Fruit fly (Drosophila melanogaster) whole organism, embryonic: Measurements from ENCODE around the gene CG43054.

Experiments
- Atf-2 ChIP-seq: fragments of 200-800 bp; sonication (Bioruptor generic); optimal IDR thresholded peaks from 2 replicates; lab custom pipeline; 2016; ENCODE audit warnings: missing biosample characterization, missing genetic modification characterization
- Bteb2 ChIP-seq: fragments of 200-800 bp; sonication (Bioruptor generic); optimal IDR thresholded peaks from 2 replicates; lab custom pipeline; 2016; ENCODE audit warnings: missing biosample characterization, missing genetic modification characterization
- CG11093 ChIP-seq: fragments of 200-800 bp; sonication (Bioruptor generic); IDR thresholded peaks from 3 replicates; pipeline ENCODE4 v1.3.6; 2022; ENCODE audit warnings: missing biosample characterization, missing genetic modification characterization
- CG12299 ChIP-seq: fragments of 200-800 bp; sonication (Bioruptor generic); optimal IDR thresholded peaks from 2 replicates; lab custom pipeline; 2018; ENCODE audit warnings: missing biosample characterization, mild to moderate bottlenecking, missing genetic modification characterization
- CG13287 ChIP-seq: fragments of 200-800 bp; sonication (Bioruptor generic); IDR thresholded peaks from 2 replicates; pipeline ENCODE4 v1.3.6; 2022; ENCODE audit warnings: missing biosample characterization, missing genetic modification characterization; ENCODE audit not compliant: partially characterized antibody
- CG14710 ChIP-seq: fragments of 200-800 bp; sonication (Bioruptor generic); optimal IDR thresholded peaks from 3 replicates; lab custom pipeline; 2019; ENCODE audit warnings: missing biosample characterization, mild to moderate bottlenecking, missing genetic modification characterization, moderate library complexity
- CG15011 ChIP-seq: fragments of 200-800 bp; sonication (Bioruptor generic); optimal IDR thresholded peaks from 3 replicates; lab custom pipeline; 2018; ENCODE audit warnings: missing biosample characterization, mild to moderate bottlenecking, missing genetic modification characterization
- CG1529 ChIP-seq: fragments of 200-800 bp; sonication (Bioruptor generic); optimal IDR thresholded peaks from 3 replicates; lab custom pipeline; 2018; ENCODE audit warnings: missing biosample characterization, missing genetic modification characterization
- CG2120 ChIP-seq: fragments of 200-800 bp; sonication (Bioruptor generic); optimal IDR thresholded peaks from 3 replicates; lab custom pipeline; 2016; ENCODE audit warnings: missing biosample characterization, missing genetic modification characterization
- CG2712 ChIP-seq: fragments of 200-800 bp; optimal IDR thresholded peaks from 3 replicates; lab custom pipeline; 2019; ENCODE audit warnings: missing biosample characterization, mild to moderate bottlenecking, missing genetic modification characterization, moderate library complexity
- CG33213 ChIP-seq: fragments of 200-800 bp; sonication (Bioruptor generic); optimal IDR thresholded peaks from 3 replicates; lab custom pipeline; 2016; ENCODE audit warnings: missing biosample characterization, missing genetic modification characterization
- CG5180 ChIP-seq: fragments of 200-800 bp; sonication (Bioruptor generic); optimal IDR thresholded peaks from 3 replicates; lab custom pipeline; 2017; ENCODE audit warnings: missing biosample characterization, missing genetic modification characterization, mild to moderate bottlenecking, moderate library complexity, missing genetic modification reagents
- CG5953 ChIP-seq: fragments of 200-800 bp; sonication (Bioruptor generic); IDR thresholded peaks from 2 replicates; pipeline ENCODE4 v1.3.6; 2022; ENCODE audit warnings: missing biosample characterization, missing genetic modification characterization
- CG6854 ChIP-seq: fragments of 200-800 bp; sonication (Bioruptor generic); optimal IDR thresholded peaks from 3 replicates; lab custom pipeline; 2017; ENCODE audit warnings: missing biosample characterization, mild to moderate bottlenecking, missing genetic modification characterization
- CG7271 ChIP-seq: fragments of 200-800 bp; sonication (Bioruptor generic); optimal IDR thresholded peaks from 2 replicates; lab custom pipeline; 2018; ENCODE audit warnings: missing biosample characterization, mild to moderate bottlenecking, missing genetic modification characterization, moderate library complexity
- CG7786 ChIP-seq: fragments of 200-800 bp; sonication (Bioruptor generic); optimal IDR thresholded peaks from 2 replicates; lab custom pipeline; 2016; ENCODE audit warnings: missing biosample characterization, missing genetic modification characterization
- CG7928 ChIP-seq: fragments of 200-800 bp; sonication (Bioruptor generic); optimal IDR thresholded peaks from 2 replicates; lab custom pipeline; 2017; ENCODE audit warnings: missing biosample characterization, mild to moderate bottlenecking, missing genetic modification characterization
- CG8924 ChIP-seq: fragments of 200-800 bp; optimal IDR thresholded peaks from 3 replicates; lab custom pipeline; 2019; ENCODE audit warnings: missing biosample characterization, mild to moderate bottlenecking, missing genetic modification characterization, moderate library complexity
- CG9215 ChIP-seq: fragments of 200-800 bp; sonication (Bioruptor generic); IDR thresholded peaks from 2 replicates; pipeline ENCODE4 v1.3.6; 2022; ENCODE audit warnings: missing biosample characterization, missing genetic modification characterization
- CHES-1-like ChIP-seq: fragments of 200-800 bp; sonication (Bioruptor generic); optimal IDR thresholded peaks from 2 replicates; lab custom pipeline; 2016; ENCODE audit warnings: missing biosample characterization, missing genetic modification characterization
- CoRest ChIP-seq: fragments of 200-800 bp; sonication (Bioruptor generic); optimal IDR thresholded peaks from 3 replicates; lab custom pipeline; 2018; ENCODE audit warnings: missing biosample characterization, mild to moderate bottlenecking, missing genetic modification characterization, moderate library complexity
- Dbx ChIP-seq: fragments of 200-800 bp; sonication (Bioruptor generic); IDR thresholded peaks from 3 replicates; pipeline ENCODE4 v1.3.6; 2022; ENCODE audit warnings: missing biosample characterization, missing genetic modification characterization
- Deaf1 ChIP-seq: fragments of 200-800 bp; optimal IDR thresholded peaks from 3 replicates; lab custom pipeline; 2019; ENCODE audit warnings: missing biosample characterization, mild to moderate bottlenecking, missing genetic modification characterization, moderate library complexity
- Gsc ChIP-seq: fragments of 200-800 bp; sonication (Bioruptor generic); IDR thresholded peaks from 2 replicates; pipeline ENCODE4 v1.3.6; 2022; ENCODE audit warnings: missing biosample characterization, missing genetic modification characterization
- H15 ChIP-seq: fragments of 200-800 bp; sonication (Bioruptor generic); IDR thresholded peaks from 3 replicates; pipeline ENCODE4 v1.3.6; 2022; ENCODE audit warnings: missing biosample characterization, missing genetic modification characterization
- Jarid2 ChIP-seq: fragments of 200-800 bp; sonication (Bioruptor generic); optimal IDR thresholded peaks from 3 replicates; lab custom pipeline; 2017; ENCODE audit warnings: mild to moderate bottlenecking, missing biosample characterization, missing genetic modification reagents, missing genetic modification characterization
- MBD-R2 ChIP-seq: fragments of 200-800 bp; sonication (Bioruptor generic); IDR thresholded peaks from 2 replicates; pipeline ENCODE4 v1.3.6; 2022; ENCODE audit warnings: missing biosample characterization, missing genetic modification characterization
- NK7.1 ChIP-seq: fragments of 200-800 bp; sonication (Bioruptor generic); optimal IDR thresholded peaks from 3 replicates; lab custom pipeline; 2016; ENCODE audit warnings: missing biosample characterization, missing genetic modification characterization
- Oaz ChIP-seq: fragments of 200-800 bp; sonication (Bioruptor generic); IDR thresholded peaks from 2 replicates; pipeline ENCODE4 v1.3.6; 2022; ENCODE audit warnings: missing biosample characterization, missing genetic modification characterization
- Scr ChIP-seq: fragments of 200-800 bp; sonication (Bioruptor generic); IDR thresholded peaks from 2 replicates; pipeline ENCODE4 v1.3.6; 2022; ENCODE audit warnings: missing biosample characterization, missing genetic modification characterization; ENCODE audit not compliant: partially characterized antibody
- Sox102F ChIP-seq: fragments of 200-800 bp; sonication (Bioruptor generic); optimal IDR thresholded peaks from 2 replicates; lab custom pipeline; 2018; ENCODE audit warnings: missing biosample characterization, mild to moderate bottlenecking, missing genetic modification characterization, moderate library complexity
- Sry-β ChIP-seq: fragments of 200-800 bp; sonication (Bioruptor generic); optimal IDR thresholded peaks from 2 replicates; lab custom pipeline; 2018; ENCODE audit warnings: missing biosample characterization, mild to moderate bottlenecking, missing genetic modification characterization, moderate library complexity
- Stat92E ChIP-seq, 3 experiments: fragments of >200 bp in 2 of 3; fragments of 200-800 bp in 1 of 3; sonication (Bioruptor generic) in 1 of 3; optimal IDR thresholded peaks; 2 replicates each; lab custom pipeline; 2017 to 2019; ENCODE audit warnings: missing biosample characterization in 3 of 3, missing genetic modification characterization in 3 of 3, mild to moderate bottlenecking in 1 of 3, moderate library complexity in 1 of 3
- Usf ChIP-seq: fragments of 200-800 bp; sonication (Bioruptor generic); optimal IDR thresholded peaks from 2 replicates; lab custom pipeline; 2017; ENCODE audit warnings: missing genotype, missing biosample characterization, missing genetic modification characterization
- amos ChIP-seq: fragments of 200-800 bp; sonication (Bioruptor generic); IDR thresholded peaks from 2 replicates; pipeline ENCODE4 v1.3.6; 2022; ENCODE audit warnings: missing biosample characterization, missing genetic modification characterization; ENCODE audit not compliant: partially characterized antibody
- ap ChIP-seq: fragments of 200-800 bp; sonication (Bioruptor generic); IDR thresholded peaks from 2 replicates; pipeline ENCODE4 v1.3.6; 2022; ENCODE audit warnings: missing biosample characterization, missing genetic modification characterization
- bowl ChIP-seq: fragments of 200-800 bp; sonication (Bioruptor generic); IDR thresholded peaks from 2 replicates; pipeline ENCODE4 v1.3.6; 2022; ENCODE audit warnings: missing biosample characterization, missing genetic modification characterization
- ci ChIP-seq: fragments of 200-800 bp; sonication (Bioruptor generic); IDR thresholded peaks from 3 replicates; pipeline ENCODE4 v1.3.6; 2022; ENCODE audit warnings: missing biosample characterization, missing genetic modification characterization
- ems ChIP-seq: fragments of 200-800 bp; sonication (Bioruptor generic); optimal IDR thresholded peaks from 3 replicates; lab custom pipeline; 2016; ENCODE audit warnings: missing biosample characterization, missing genetic modification characterization
- knrl ChIP-seq: fragments of 200-800 bp; sonication (Bioruptor generic); IDR thresholded peaks from 3 replicates; pipeline ENCODE4 v1.3.6; 2022; ENCODE audit warnings: missing biosample characterization, missing genetic modification characterization; ENCODE audit not compliant: partially characterized antibody
- mld ChIP-seq: fragments of 200-800 bp; sonication (Bioruptor generic); IDR thresholded peaks from 3 replicates; pipeline ENCODE4 v1.3.6; 2022; ENCODE audit warnings: missing biosample characterization, missing genetic modification characterization; ENCODE audit not compliant: partially characterized antibody
- pho ChIP-seq: fragments of 200-800 bp; sonication (Bioruptor generic); optimal IDR thresholded peaks from 2 replicates; lab custom pipeline; 2016; ENCODE audit warnings: missing biosample characterization, missing genetic modification characterization
- prd ChIP-seq, 3 experiments: fragments of >200 bp in 2 of 3; fragments of 200-800 bp in 1 of 3; sonication (Bioruptor generic) in 1 of 3; optimal IDR thresholded peaks in 2 of 3; IDR thresholded peaks in 1 of 3; 2 replicates in 2 of 3; 3 replicates in 1 of 3; pipeline versions ENCODE4 v1.3.6 to Lab custom; 2017 to 2022; ENCODE audit warnings: missing biosample characterization in 1 of 3, missing genetic modification characterization in 1 of 3
- pros ChIP-seq: fragments of 200-800 bp; sonication (Bioruptor generic); optimal IDR thresholded peaks from 3 replicates; lab custom pipeline; 2019; ENCODE audit warnings: missing biosample characterization, mild to moderate bottlenecking, missing genetic modification characterization, moderate library complexity
- psq ChIP-seq: fragments of 200-800 bp; sonication (Bioruptor generic); optimal IDR thresholded peaks from 2 replicates; lab custom pipeline; 2017; ENCODE audit warnings: missing biosample characterization, missing genetic modification characterization
- pzg ChIP-seq: fragments of 200-800 bp; sonication (Bioruptor generic); optimal IDR thresholded peaks from 3 replicates; lab custom pipeline; 2018; ENCODE audit warnings: missing biosample characterization, mild to moderate bottlenecking, missing genetic modification characterization, moderate library complexity
- schlank ChIP-seq: fragments of 200-800 bp; sonication (Bioruptor generic); optimal IDR thresholded peaks from 2 replicates; lab custom pipeline; 2018; ENCODE audit warnings: missing biosample characterization, mild to moderate bottlenecking, missing genetic modification characterization
- tll ChIP-seq, 2 experiments: fragments of 200-800 bp in 1 of 2; fragments of >200 bp in 1 of 2; sonication (Bioruptor generic) in 1 of 2; optimal IDR thresholded peaks; 2 replicates each; lab custom pipeline; 2017 to 2019; ENCODE audit warnings: missing biosample characterization in 2 of 2, missing genetic modification characterization in 2 of 2, mild to moderate bottlenecking in 1 of 2, moderate library complexity in 1 of 2
- trh ChIP-seq: fragments of 200-800 bp; sonication (Bioruptor generic); optimal IDR thresholded peaks from 2 replicates; lab custom pipeline; 2016; ENCODE audit warnings: missing biosample characterization, missing genetic modification characterization
- tx ChIP-seq: fragments of 200-800 bp; sonication (Bioruptor generic); optimal IDR thresholded peaks from 2 replicates; lab custom pipeline; 2016; ENCODE audit warnings: missing biosample characterization, missing genetic modification characterization
- vfl ChIP-seq: fragments of 200-800 bp; sonication (Bioruptor generic); optimal IDR thresholded peaks from 2 replicates; lab custom pipeline; 2016; ENCODE audit warnings: missing biosample characterization, missing genetic modification characterization

The CG43054 gene

DNA sequence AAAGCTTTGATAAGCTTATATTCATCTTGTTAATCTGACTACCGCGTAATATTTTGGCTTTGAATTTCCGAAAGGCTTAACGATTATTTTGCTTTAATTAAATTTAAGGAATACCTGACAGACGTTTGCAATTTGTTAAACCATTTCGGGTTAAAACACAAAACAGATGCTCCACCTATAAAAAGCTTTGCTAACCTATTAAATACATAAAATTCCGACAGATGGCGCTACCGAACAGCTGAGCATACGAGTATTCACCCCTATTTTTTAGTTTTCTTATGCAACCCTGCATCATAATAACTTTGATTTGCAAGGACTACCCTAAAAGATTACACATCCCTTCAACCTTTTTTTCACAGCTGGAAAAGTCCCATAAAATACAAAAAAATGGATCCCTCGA is 37.8 kb upstream of the CG43054 start (continued):
- TF ChIP-seq H15 (GFP tag; lab: Robert Waterston, UW) (no peak), Sry-β (GFP tag; lab: Kevin White, UChicago) (no peak), CoRest (tag; lab: Kevin White, UChicago) (peak; percentile 34), CG1529 (GFP tag; lab: Kevin White, UChicago) (no peak), Stat92E (GFP tag; optimal IDR thresholded peaks at IDR 0.05; lab: Kevin White, UChicago) (no peak), CG13287 (GFP tag; lab: Robert Waterston, UW) (no peak), Deaf1 (tag; lab: Kevin White, UChicago) (no peak), pzg (GFP tag; lab: Kevin White, UChicago) (peak; percentile 22), CG7786 (no peak), Gsc (no peak), pho (GFP tag; lab: Kevin White, UChicago) (no peak), CG7271 (no peak), Sox102F (GFP tag; lab: Kevin White, UChicago) (peak; percentile 35), psq (GFP tag; lab: Kevin White, UChicago) (no peak), CG8924 (no peak), knrl (GFP tag; lab: Robert Waterston, UW) (no peak), CG15011 (GFP tag; lab: Kevin White, UChicago) (no peak), Usf (GFP tag; lab: Kevin White, UChicago) (no peak), CG12299 (tag; lab: Kevin White, UChicago) (no peak), CG9215 (GFP tag; lab: Robert Waterston, UW) (no peak), Scr (GFP tag; lab: Robert Waterston, UW) (no peak), mld (no peak), CG2712 (tag; lab: Kevin White, UChicago) (peak; percentile 45), ci (GFP tag; lab: Robert Waterston, UW) (0 out of 3 replicates have a peak, but pooled peaks have one; percentile 20), NK7.1 (GFP tag; lab: Kevin White, UChicago) (no peak), vfl (GFP tag; lab: Kevin White, UChicago) (no peak), schlank (no peak), CHES-1-like (GFP tag; lab: Kevin White, UChicago) (no peak), tll (GFP tag; optimal IDR thresholded peaks at IDR 0.05; lab: Kevin White, UChicago) (no peak), CG7928 (peak; percentile 75), CG33213 (GFP tag; lab: Kevin White, UChicago) (no peak), CG2120 (GFP tag; lab: Kevin White, UChicago) (peak; percentile 23), amos (no peak), ems (GFP tag; lab: Kevin White, UChicago) (no peak), Atf-2 (GFP tag; lab: Kevin White, UChicago) (no peak), tx (GFP tag; lab: Kevin White, UChicago) (no peak), CG5953 (no peak), CG11093 (GFP tag; lab: Robert Waterston, UW) (no peak), Oaz (GFP tag; lab: Robert Waterston, UW) (no peak), Jarid2 (GFP tag; lab: Kevin White, UChicago) (no peak), trh (no peak), prd (optimal IDR thresholded peaks at IDR 0.05; lab: Kevin White, UChicago) (no peak), prd (GFP tag; IDR thresholded peaks at IDR 0.05; lab: Robert Waterston, UW) (no peak), Dbx (GFP tag; lab: Robert Waterston, UW) (no peak), MBD-R2 (GFP tag; lab: Robert Waterston, UW) (no peak), Bteb2 (no peak), CG14710 (no peak), CG5180 (GFP tag; lab: Kevin White, UChicago) (no peak), pros (no peak), CG6854 (no peak), ap (GFP tag; lab: Robert Waterston, UW) (no peak), bowl (GFP tag; lab: Robert Waterston, UW) (no peak)
